Worm (Caenorhabditis elegans): Measurements from ENCODE around the gene C35C5.9.

- TF ChIP-seq lin-11 (tag; optimal IDR thresholded peaks at IDR 0.05) = no peak
- no peak for TF ChIP-seq ceh-30 (tag; optimal IDR thresholded peaks at IDR 0.05)
Measured at ce11 chrX:11519016-11519509, 17.3 kb upstream of the C35C5.9 start, which contains the start of gene hpo-34.

All from whole organism, late embryonic.